Fruit fly (Drosophila melanogaster): Measurements from ENCODE around the gene CG12535.

Gene CG12535

DNA sequence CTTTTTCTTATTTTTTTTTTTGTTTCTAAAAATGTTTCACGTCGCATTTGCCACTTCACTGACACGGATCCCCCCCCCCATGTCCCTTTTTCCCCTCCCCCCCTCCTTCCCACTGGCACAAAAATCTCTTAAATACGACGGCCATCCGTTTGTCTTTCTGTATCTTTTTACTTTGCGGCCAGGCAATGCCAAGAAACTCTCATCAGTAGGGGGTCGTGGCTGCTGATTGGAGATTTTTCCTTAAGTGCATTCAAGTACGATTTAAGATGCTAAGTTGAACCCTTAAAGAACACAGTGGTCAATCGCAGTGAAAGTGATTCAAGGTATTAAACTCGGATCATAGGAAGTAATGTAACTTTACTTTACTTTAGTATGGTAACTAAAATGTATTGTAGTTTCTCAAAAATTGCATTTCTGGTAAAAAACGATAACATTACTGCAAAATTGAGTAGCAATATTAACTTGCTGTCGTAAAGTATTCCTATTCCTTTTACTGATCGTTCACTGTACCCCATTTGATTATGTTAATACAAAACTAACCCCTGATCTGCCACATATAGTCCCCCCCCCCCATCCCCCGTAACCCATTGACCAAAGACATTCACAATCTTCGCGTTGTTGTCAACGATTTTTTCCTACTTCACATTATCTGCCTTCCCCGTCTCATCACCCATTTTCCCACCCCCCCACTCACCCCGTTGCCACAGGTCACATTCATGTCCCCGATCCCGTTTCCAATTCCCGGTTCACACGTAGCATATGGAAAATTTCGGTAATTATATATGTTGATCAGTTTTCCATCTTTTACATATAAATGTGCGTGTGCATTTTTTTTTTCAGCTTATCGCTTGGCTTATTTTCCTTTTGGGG lies 104.1 kb downstream of the CG12535 start (continued):
- TF ChIP-seq Adf1 (GFP tag; IDR thresholded peaks at IDR 0.05): no peak
- peak; percentile 16 for TF ChIP-seq CG16815 (GFP tag; optimal IDR thresholded peaks at IDR 0.05)
- TF ChIP-seq CG7271 (tag; optimal IDR thresholded peaks at IDR 0.05): no peak
- TF ChIP-seq row (GFP tag; IDR thresholded peaks at IDR 0.05): peak; percentile 38; the same call in 2 of the 3 replicates
- TF ChIP-seq sens (GFP tag): peak; percentile 67
- no peak for TF ChIP-seq tin (GFP tag; optimal IDR thresholded peaks at IDR 0.05)
- TF ChIP-seq Ets97D (GFP tag; optimal IDR thresholded peaks at IDR 0.05): no peak
- TF ChIP-seq CG12391 (tag; optimal IDR thresholded peaks at IDR 0.05): peak; percentile 20
- peak; percentile 69 for TF ChIP-seq pros (GFP tag; optimal IDR thresholded peaks at IDR 0.05)
- TF ChIP-seq CG10979 (tag; optimal IDR thresholded peaks at IDR 0.05): peak; percentile 44
- peak; percentile 75 for TF ChIP-seq dmrt11E (tag; optimal IDR thresholded peaks at IDR 0.05)

DNA sequence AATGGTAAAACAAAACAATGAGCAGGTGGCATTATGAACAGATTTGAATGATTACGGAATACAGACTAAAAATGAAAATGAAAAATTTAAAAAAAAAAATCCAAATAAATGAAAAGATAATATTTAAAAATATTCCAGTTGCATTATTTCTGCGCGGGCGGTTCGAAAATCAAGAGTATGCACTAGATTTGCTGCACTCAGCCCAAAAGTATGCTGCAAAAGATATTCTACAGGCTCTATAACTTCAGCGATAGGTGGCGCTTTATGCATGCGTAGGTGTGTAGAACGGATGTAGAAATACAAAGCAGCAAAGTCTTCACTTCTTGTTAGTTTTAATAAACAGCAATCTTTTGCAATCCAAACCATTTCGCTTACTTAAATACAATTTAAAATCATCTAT lies 105.1 kb downstream of the CG12535 start:
- TF ChIP-seq CG6791 (GFP tag; IDR thresholded peaks at IDR 0.05; ENCODE audit: partially characterized antibody) (peak; percentile 39; the same call in 1 of the 3 replicates), CG3407 (GFP tag; optimal IDR thresholded peaks at IDR 0.05) (no peak), E2f2 (GFP tag; IDR thresholded peaks at IDR 0.05) (peak; percentile 81), CG14710 (tag; optimal IDR thresholded peaks at IDR 0.05) (no peak), Meics (GFP tag; optimal IDR thresholded peaks at IDR 0.05) (no peak), CG17568 (GFP tag; optimal IDR thresholded peaks at IDR 0.05) (no peak), Dp (GFP tag; optimal IDR thresholded peaks at IDR 0.05) (peak; percentile 62), CG10979 (tag; optimal IDR thresholded peaks at IDR 0.05) (peak; percentile 13), Neu2 (GFP tag; optimal IDR thresholded peaks at IDR 0.05; ENCODE audit: borderline replicate concordance) (no peak), CG2199 (GFP tag; IDR thresholded peaks at IDR 0.05) (peak; percentile 83), pita (GFP tag; optimal IDR thresholded peaks at IDR 0.05) (peak; percentile 38), CG18476 (GFP tag; optimal IDR thresholded peaks at IDR 0.05) (peak; percentile 7), CG31441 (GFP tag; IDR thresholded peaks at IDR 0.05) (no peak), Oaz (GFP tag; IDR thresholded peaks at IDR 0.05) (no peak), slp2 (GFP tag; optimal IDR thresholded peaks at IDR 0.05) (no peak), CG16813 (GFP tag; IDR thresholded peaks at IDR 0.05; ENCODE audit: partially characterized antibody) (peak; percentile 43; the same call in 1 of the 3 replicates), CG11504 (tag; optimal IDR thresholded peaks at IDR 0.05) (peak; percentile 27), CG12219 (GFP tag; optimal IDR thresholded peaks at IDR 0.05) (no peak), CG2889 (GFP tag; IDR thresholded peaks at IDR 0.05) (no peak), Dip2 (GFP tag; IDR thresholded peaks at IDR 0.05) (peak; percentile 93), CTCF (GFP tag; optimal IDR thresholded peaks at IDR 0.05) (peak; percentile 97), B-H2 (GFP tag; optimal IDR thresholded peaks at IDR 0.05) (peak; percentile 20), CG8290 (GFP tag; optimal IDR thresholded peaks at IDR 0.05) (no peak), CG8290 (tag; optimal IDR thresholded peaks at IDR 0.05) (peak in 1 of 2 experiments; percentile 42), CG42726 (GFP tag; IDR thresholded peaks at IDR 0.05; ENCODE audit: partially characterized antibody) (no peak), Myb (GFP tag; optimal IDR thresholded peaks at IDR 0.05) (peak; percentile 3), knrl (GFP tag; IDR thresholded peaks at IDR 0.05; ENCODE audit: partially characterized antibody) (peak; percentile 31; the same call in 1 of the 3 replicates), Pdp1 (GFP tag; optimal IDR thresholded peaks at IDR 0.05) (peak in 1 of 2 experiments; percentile 28), trem (tag; optimal IDR thresholded peaks at IDR 0.05) (no peak), CG7839 (tag; optimal IDR thresholded peaks at IDR 0.05) (peak; percentile 0), sens (GFP tag) (peak; percentile 82), Lim3 (GFP tag; IDR thresholded peaks at IDR 0.05) (no peak), Doc3 (GFP tag; IDR thresholded peaks at IDR 0.05; ENCODE audit: partially characterized antibody) (no peak), chinmo (GFP tag; IDR thresholded peaks at IDR 0.05; ENCODE audit: partially characterized antibody) (0 out of 4 replicates have a peak, but pooled peaks have one; percentile 44), Ets97D (GFP tag; optimal IDR thresholded peaks at IDR 0.05) (peak; percentile 9), Xbp1 (GFP tag; optimal IDR thresholded peaks at IDR 0.05) (peak; percentile 8), B-H1 (GFP tag; IDR thresholded peaks at IDR 0.05) (no peak), CG7357 (GFP tag; IDR thresholded peaks at IDR 0.05) (no peak), tgo (GFP tag; IDR thresholded peaks at IDR 0.05) (no peak)
